Fruit fly (Drosophila melanogaster): ENCODE data around the gene wam.

The wam gene

DNA sequence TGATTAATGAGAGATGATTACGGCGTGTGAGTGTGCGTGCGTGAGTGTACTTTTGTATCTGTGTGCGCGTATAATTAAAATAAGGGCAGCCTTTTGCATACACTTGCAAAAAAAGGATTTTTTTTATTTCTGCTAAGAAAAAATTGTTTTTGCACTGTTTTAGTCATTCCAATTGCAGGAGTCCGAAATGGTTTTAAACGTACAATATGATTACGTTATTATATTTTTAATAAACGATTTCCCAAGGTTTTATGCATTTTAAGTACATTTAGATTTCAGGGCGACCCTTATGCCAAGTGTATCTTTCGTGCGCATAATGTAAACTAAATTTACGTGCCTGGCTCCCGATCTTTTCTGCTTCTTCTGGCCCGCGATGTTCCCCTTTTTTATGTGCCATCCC is 47.0 kb upstream of the wam start (continued):
- TF ChIP-seq CG6854 (GFP tag; optimal IDR thresholded peaks at IDR 0.05) (no peak), dac (GFP tag; optimal IDR thresholded peaks at IDR 0.05) (peak; percentile 18), CG3032 (tag; optimal IDR thresholded peaks at IDR 0.05) (peak; percentile 76), Hr39 (GFP tag; optimal IDR thresholded peaks at IDR 0.05) (peak; percentile 63), dsx (GFP tag; optimal IDR thresholded peaks at IDR 0.05; ENCODE audit: poor library complexity, severe bottlenecking) (peak; percentile 58), Gug (GFP tag; IDR thresholded peaks at IDR 0.05) (peak; percentile 54), lz (GFP tag; optimal IDR thresholded peaks at IDR 0.05) (peak; percentile 44), CG1621 (tag; optimal IDR thresholded peaks at IDR 0.05) (peak; percentile 58), svp (GFP tag) (peak; percentile 75), Smox (GFP tag; optimal IDR thresholded peaks at IDR 0.05) (peak; percentile 60), Sox14 (GFP tag; optimal IDR thresholded peaks at IDR 0.05) (peak; percentile 63), CG34406 (GFP tag; optimal IDR thresholded peaks at IDR 0.05) (peak; percentile 55)

DNA sequence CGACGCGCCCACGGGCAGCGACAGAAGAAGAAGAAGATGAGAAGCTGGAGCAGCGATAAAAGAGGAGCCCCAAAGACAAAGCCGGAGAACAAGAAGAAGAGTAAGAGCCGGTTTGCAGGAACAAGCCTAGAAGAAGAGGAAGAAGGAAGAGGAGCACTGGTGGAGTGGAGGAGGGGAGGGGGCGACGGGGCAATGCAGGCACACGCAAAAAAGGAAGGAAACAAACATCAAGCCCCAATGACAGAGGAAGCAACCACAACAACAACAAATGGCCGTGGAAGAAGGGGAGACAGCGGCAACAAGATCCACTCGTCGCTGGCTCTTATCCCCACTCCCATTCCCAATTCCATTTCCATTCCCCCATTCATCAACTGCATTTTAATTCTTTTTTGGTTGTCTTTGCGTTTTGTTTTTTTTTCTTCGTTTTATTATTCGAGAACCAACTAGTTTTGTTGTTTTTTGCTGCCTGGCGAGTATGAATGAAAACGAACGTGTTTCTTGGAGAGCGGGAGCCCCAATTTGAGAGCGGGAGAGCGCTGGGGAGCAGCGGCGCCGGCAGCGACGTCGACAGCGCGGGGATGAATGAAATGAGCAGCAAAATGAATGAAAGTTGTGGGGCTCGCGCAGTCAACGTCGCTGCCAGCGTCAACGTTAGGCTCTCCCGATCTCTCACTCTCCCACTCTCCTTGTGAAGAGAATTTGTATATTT is 46.3 kb upstream of the wam start:
- TF ChIP-seq CG9139 (GFP tag; optimal IDR thresholded peaks at IDR 0.05) (peak; percentile 99), CG10631 (GFP tag; optimal IDR thresholded peaks at IDR 0.05) (peak; percentile 53), CG8319 (GFP tag; optimal IDR thresholded peaks at IDR 0.05) (peak; percentile 26), spab (GFP tag; optimal IDR thresholded peaks at IDR 0.05) (peak; percentile 98), fd59A (GFP tag; optimal IDR thresholded peaks at IDR 0.05) (peak; percentile 77), Lpt (GFP tag; optimal IDR thresholded peaks at IDR 0.05) (peak; percentile 95), CG10669 (GFP tag; optimal IDR thresholded peaks at IDR 0.05) (peak; percentile 94), fd85E (GFP tag; optimal IDR thresholded peaks at IDR 0.05) (peak; percentile 64), Sox102F (GFP tag; optimal IDR thresholded peaks at IDR 0.05) (peak; percentile 43), Smox (GFP tag; optimal IDR thresholded peaks at IDR 0.05) (no peak), CG4318 (GFP tag; optimal IDR thresholded peaks at IDR 0.05) (no peak), Sox14 (GFP tag; optimal IDR thresholded peaks at IDR 0.05) (peak; percentile 61), CG11294 (GFP tag; IDR thresholded peaks at IDR 0.05) (peak; percentile 61; the same call in 1 of the 2 replicates), CG34406 (GFP tag; optimal IDR thresholded peaks at IDR 0.05) (peak; percentile 61), CG6808 (GFP tag; optimal IDR thresholded peaks at IDR 0.05) (peak; percentile 97), fkh (GFP tag; optimal IDR thresholded peaks at IDR 0.05) (no peak), eg (GFP tag; IDR thresholded peaks at IDR 0.05) (peak; percentile 98), OdsH (GFP tag; optimal IDR thresholded peaks at IDR 0.05) (peak; percentile 65), vri (GFP tag; optimal IDR thresholded peaks at IDR 0.05) (peak; percentile 82), Hr4 (GFP tag; optimal IDR thresholded peaks at IDR 0.05) (no peak), Eip93F (GFP tag; optimal IDR thresholded peaks at IDR 0.05) (no peak), CG11902 (GFP tag; optimal IDR thresholded peaks at IDR 0.05) (no peak), CG15336 (GFP tag; IDR thresholded peaks at IDR 0.05) (peak; percentile 93), ss (GFP tag; optimal IDR thresholded peaks at IDR 0.05) (peak; percentile 98 to 99), CG6854 (GFP tag; optimal IDR thresholded peaks at IDR 0.05) (peak; percentile 94), dac (GFP tag; optimal IDR thresholded peaks at IDR 0.05) (peak; percentile 57), CG16779 (tag; optimal IDR thresholded peaks at IDR 0.05) (peak; percentile 98), achi (GFP tag; optimal IDR thresholded peaks at IDR 0.05) (peak; percentile 86), CG7368 (GFP tag; optimal IDR thresholded peaks at IDR 0.05) (peak; percentile 79), Blimp-1 (GFP tag; optimal IDR thresholded peaks at IDR 0.05) (peak; percentile 97), Ets96B (tag; optimal IDR thresholded peaks at IDR 0.05) (peak; percentile 76), Hr38 (GFP tag; optimal IDR thresholded peaks at IDR 0.05) (no peak), Eip78C (GFP tag) (peak; percentile 88), CG8632 (GFP tag; optimal IDR thresholded peaks at IDR 0.05) (peak; percentile 54), svp (GFP tag) (peak; percentile 73), lz (GFP tag; optimal IDR thresholded peaks at IDR 0.05) (no peak), net (GFP tag; optimal IDR thresholded peaks at IDR 0.05) (peak; percentile 94), CG3032 (tag; optimal IDR thresholded peaks at IDR 0.05) (peak; percentile 67), CG31627 (GFP tag; optimal IDR thresholded peaks at IDR 0.05) (no peak), salr (GFP tag; optimal IDR thresholded peaks at IDR 0.05) (peak; percentile 84 to 90), esn (GFP tag; optimal IDR thresholded peaks at IDR 0.05) (no peak), Hr39 (GFP tag; optimal IDR thresholded peaks at IDR 0.05) (no peak), CG6276 (GFP tag; optimal IDR thresholded peaks at IDR 0.05) (peak; percentile 96), CG8119 (GFP tag; IDR thresholded peaks at IDR 0.05) (peak; percentile 95)

All from whole organism, prepupa.